Worm (Caenorhabditis elegans): ENCODE data around the gene Y54G2A.41.

DNA sequence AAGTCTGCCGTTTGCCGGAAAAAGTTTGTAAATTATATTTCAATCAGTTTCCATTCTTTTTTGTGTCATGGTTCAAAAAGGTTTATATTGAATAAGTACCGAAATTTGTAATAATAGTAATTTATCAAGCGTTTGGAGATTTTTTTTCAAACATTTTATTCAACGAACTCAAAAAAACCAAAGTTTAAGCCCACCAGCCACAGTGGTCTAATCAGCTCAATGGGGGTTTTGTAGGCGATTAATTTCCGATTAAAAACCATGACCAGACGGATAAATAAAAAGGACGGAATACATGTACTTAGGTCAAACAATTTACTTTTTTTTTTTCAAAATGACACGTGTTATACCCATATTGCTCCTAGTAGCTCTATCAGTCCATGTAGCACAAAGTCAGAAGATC, 47.7 kb downstream of the Y54G2A.41 start, which contains the start of gene Y54G2A.10:
- TF ChIP-seq dve-1 (tag; optimal IDR thresholded peaks at IDR 0.05) (no peak), ceh-34 (tag; optimal IDR thresholded peaks at IDR 0.05) (no peak), ama-1 (optimal IDR thresholded peaks at IDR 0.05) (no peak), pha-2 (tag; optimal IDR thresholded peaks at IDR 0.05) (no peak), nfya-1 (tag; optimal IDR thresholded peaks at IDR 0.05) (no peak), T23F11.4 (GFP tag; optimal IDR thresholded peaks at IDR 0.05) (no peak)

Data from whole organism, late embryonic.